Worm (Caenorhabditis elegans) whole organism, midembryonic: Measurements from ENCODE around the gene cbp-2.
A peak's percentile ranks its signal among the peaks of the same experiment; 100 is the strongest.

Experiments
- T22C8.4 ChIP-seq: fragments of 200-800 bp; sonication (Bioruptor generic); IDR thresholded peaks from 2 replicates; pipeline ENCODE4 v1.3.6; 2022; ENCODE audit warnings: missing genetic modification characterization, missing compliant biosample characterization
- cog-1 ChIP-seq: sonication (generic microtip); optimal IDR thresholded peaks from 2 replicates; lab custom pipeline; 2016; ENCODE audit warnings: missing genetic modification characterization, missing compliant biosample characterization
- flt-1 ChIP-seq: fragments of 200-800 bp; sonication (Bioruptor generic); IDR thresholded peaks from 2 replicates; pipeline ENCODE4 v1.3.6; 2022; ENCODE audit warnings: missing genetic modification characterization, missing compliant biosample characterization
- klf-2 ChIP-seq: fragments of 200-800 bp; sonication (Bioruptor generic); conservative IDR thresholded peaks from 2 replicates; pipeline ENCODE4 v1.3.6; 2022; ENCODE audit warnings: missing genetic modification reagents, missing genetic modification characterization, missing compliant biosample characterization
- med-1 ChIP-seq: sonication (generic microtip); optimal IDR thresholded peaks from 2 replicates; lab custom pipeline; 2017; ENCODE audit warnings: missing genetic modification characterization, mild to moderate bottlenecking, missing compliant biosample characterization, antibody characterized with exemption, missing genetic modification reagents; ENCODE audit not compliant: insufficient read depth
- ref-1 ChIP-seq: fragments of 200-800 bp; sonication (Bioruptor generic); conservative IDR thresholded peaks from 2 replicates; pipeline ENCODE4 v1.3.6; 2022; ENCODE audit warnings: missing genetic modification reagents, missing genetic modification characterization, missing compliant biosample characterization
- tab-1 ChIP-seq: fragments of 200-800 bp; sonication (Bioruptor generic); IDR thresholded peaks from 2 replicates; pipeline ENCODE4 v1.3.6; 2022; ENCODE audit warnings: missing genetic modification characterization, missing compliant biosample characterization
- ztf-23 ChIP-seq: fragments of 200-800 bp; sonication (Bioruptor generic); IDR thresholded peaks from 2 replicates; pipeline ENCODE4 v1.3.6; 2022; ENCODE audit warnings: missing genetic modification reagents, missing genetic modification characterization, missing compliant biosample characterization
- ztf-29 ChIP-seq: fragments of 200-800 bp; sonication (Bioruptor generic); IDR thresholded peaks from 2 replicates; pipeline ENCODE4 v1.3.6; 2022; ENCODE audit warnings: missing genetic modification reagents, missing genetic modification characterization, missing compliant biosample characterization

Gene cbp-2

DNA sequence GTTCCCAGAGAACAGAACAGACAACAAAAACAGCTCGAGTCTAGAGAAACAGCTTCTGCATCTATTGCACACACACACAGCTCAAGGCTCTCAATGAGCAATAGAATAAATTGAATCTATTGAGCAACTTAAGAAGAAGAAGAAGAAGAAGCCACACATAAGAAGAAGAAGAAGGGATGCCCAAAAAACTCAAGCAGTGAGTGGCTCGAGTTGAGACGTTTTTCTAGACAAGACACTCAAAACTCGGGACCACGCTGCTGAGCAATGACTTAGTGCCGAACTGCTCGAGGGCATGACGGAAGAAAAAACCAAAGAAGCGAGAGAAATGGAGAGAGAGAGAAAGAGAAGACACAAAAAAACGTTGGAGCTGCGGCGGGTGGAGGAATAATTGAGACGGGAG lies 17.7 kb upstream of the cbp-2 start:
- no peak for TF ChIP-seq ztf-29 (GFP tag; lab: Robert Waterston, UW)
- TF ChIP-seq ref-1 (GFP tag; lab: Robert Waterston, UW), result no peak
- no peak for TF ChIP-seq flt-1 (GFP tag; lab: Robert Waterston, UW)
- no peak for TF ChIP-seq tab-1 (GFP tag; lab: Robert Waterston, UW)

DNA sequence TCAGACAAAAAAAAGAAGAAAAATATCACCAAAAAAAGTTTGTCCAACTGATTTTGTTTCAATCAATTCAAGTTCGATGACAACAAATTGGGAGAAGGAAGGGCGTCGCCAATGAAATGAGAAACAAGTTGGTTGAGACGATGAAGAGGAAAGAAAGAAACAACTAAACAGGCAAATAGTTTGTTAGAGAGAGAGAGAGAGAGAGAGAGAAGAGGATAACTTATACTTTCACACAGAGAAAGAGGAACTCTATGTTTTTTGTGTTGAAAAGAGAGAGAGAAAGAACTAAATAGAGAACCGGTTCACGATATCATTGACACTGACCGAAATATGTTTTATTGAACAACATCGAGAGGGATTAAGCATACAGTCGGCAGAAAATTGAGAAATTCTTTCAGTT lies 15.4 kb upstream of the cbp-2 start:
- no peak for TF ChIP-seq cog-1 (tag; lab: Kevin White, UChicago)
- TF ChIP-seq flt-1 (GFP tag; lab: Robert Waterston, UW), result no peak
- no peak for TF ChIP-seq ref-1 (GFP tag; lab: Robert Waterston, UW)
- no peak for TF ChIP-seq klf-2 (GFP tag; lab: Robert Waterston, UW)
- no peak for TF ChIP-seq ztf-23 (GFP tag; lab: Robert Waterston, UW)
- TF ChIP-seq tab-1 (GFP tag; lab: Robert Waterston, UW), result no peak
- TF ChIP-seq ztf-29 (GFP tag; lab: Robert Waterston, UW), result no peak
- no peak for TF ChIP-seq med-1 (GFP tag; lab: Kevin White, UChicago)
- TF ChIP-seq T22C8.4 (GFP tag; lab: Robert Waterston, UW), result no peak

DNA sequence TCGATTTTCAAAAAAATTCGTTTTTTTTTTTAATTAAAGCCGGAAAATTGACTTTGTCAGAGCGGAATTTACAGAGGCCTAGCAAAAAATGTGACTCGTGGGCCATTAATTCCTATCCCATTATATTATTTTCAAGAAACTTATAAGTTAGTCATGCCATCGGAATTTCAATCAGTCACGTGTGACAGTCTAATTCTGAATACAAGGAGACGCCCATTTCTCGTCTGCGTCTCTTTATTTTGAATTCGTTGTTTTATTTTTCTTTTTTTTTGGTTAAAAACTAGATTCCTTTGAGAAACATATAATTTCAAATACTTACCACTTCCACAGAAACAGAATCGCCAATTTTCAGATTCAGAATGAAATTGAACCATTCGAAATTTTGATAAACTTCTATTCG lies 14.2 kb upstream of the cbp-2 start:
- TF ChIP-seq T22C8.4 (GFP tag; lab: Robert Waterston, UW) (no peak), med-1 (GFP tag; lab: Kevin White, UChicago) (no peak), cog-1 (tag; lab: Kevin White, UChicago) (no peak), tab-1 (GFP tag; lab: Robert Waterston, UW) (no peak), ref-1 (GFP tag; lab: Robert Waterston, UW) (no peak), ztf-23 (GFP tag; lab: Robert Waterston, UW) (no peak), flt-1 (GFP tag; lab: Robert Waterston, UW) (no peak), ztf-29 (GFP tag; lab: Robert Waterston, UW) (no peak), klf-2 (GFP tag; lab: Robert Waterston, UW) (no peak)

DNA sequence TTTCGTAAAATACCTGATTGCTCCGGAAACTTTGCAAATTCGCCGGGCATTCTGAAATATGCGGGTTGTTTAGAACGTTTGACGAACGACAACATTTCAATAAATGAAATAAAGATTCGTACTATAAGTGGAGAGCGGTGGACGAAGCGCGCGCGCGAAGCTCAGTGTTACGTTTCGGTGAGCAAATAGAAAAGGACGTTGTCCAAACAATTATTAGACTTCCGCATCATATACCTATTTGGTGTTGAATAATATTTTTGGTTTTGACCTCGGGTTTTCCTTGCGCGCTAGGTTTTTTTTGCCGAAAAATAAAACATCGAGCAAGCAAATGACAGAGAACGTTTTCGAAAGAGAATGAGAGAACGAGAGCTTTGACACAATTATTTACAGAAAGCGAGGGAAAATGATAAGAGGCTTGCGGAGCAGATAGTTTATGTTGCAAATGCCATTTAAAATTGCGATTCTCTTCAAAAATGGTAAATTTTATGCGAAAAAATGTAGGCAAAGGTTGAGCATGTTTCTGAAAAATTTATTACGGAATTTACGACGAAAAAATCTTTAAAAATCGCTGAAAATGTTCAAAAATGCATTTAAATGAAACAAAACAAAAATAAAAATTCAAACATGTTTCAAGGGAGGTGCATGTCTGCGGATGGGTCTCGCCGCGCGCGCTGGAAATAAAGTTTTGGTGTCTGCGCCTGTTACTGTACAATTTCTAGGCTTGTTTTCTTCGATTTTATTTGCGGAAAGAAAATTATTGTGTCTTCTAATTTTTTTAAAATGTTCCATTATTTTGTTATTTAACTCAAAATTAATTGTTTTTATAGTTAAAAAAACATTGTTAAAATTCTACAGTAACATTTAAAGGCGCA lies 12.1 kb upstream of the cbp-2 start, which contains the start of the genes cyld-1 and F40F12.9:
Gene cyld-1, minus strand, starts transcription at position 51 of the 872 bp plus-strand sequence.
Gene F40F12.9, plus strand, starts transcription at position 721 of the 872 bp plus-strand sequence.
- no peak for TF ChIP-seq ztf-23 (GFP tag; lab: Robert Waterston, UW)
- no peak for TF ChIP-seq flt-1 (GFP tag; lab: Robert Waterston, UW)
- TF ChIP-seq ztf-29 (GFP tag; lab: Robert Waterston, UW), result no peak
- no peak for TF ChIP-seq T22C8.4 (GFP tag; lab: Robert Waterston, UW)
- no peak for TF ChIP-seq cog-1 (tag; lab: Kevin White, UChicago)
- no peak for TF ChIP-seq med-1 (GFP tag; lab: Kevin White, UChicago)
- no peak for TF ChIP-seq ref-1 (GFP tag; lab: Robert Waterston, UW)
- no peak for TF ChIP-seq tab-1 (GFP tag; lab: Robert Waterston, UW)
- no peak for TF ChIP-seq klf-2 (GFP tag; lab: Robert Waterston, UW)

DNA sequence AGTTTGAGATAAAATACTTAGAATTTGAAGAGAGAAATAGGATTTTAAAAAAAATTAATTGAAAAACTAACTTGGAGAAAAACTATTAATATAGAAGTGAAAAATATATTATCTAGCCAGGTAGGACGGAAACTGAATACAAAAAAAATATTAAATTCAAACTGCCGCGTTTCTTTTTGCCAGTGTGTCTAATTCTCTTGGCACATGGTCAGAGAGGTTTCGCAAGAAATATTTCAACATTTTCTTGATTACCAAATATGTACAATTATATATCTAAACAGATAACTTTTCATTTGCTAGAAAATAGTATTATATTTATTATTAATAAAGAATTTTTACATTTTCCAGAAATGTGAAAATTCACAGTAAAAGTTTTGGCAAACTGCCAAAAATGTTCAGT lies 10.5 kb upstream of the cbp-2 start:
- TF ChIP-seq cog-1 (tag; lab: Kevin White, UChicago) (no peak), ztf-23 (GFP tag; lab: Robert Waterston, UW) (no peak), flt-1 (GFP tag; lab: Robert Waterston, UW) (no peak), T22C8.4 (GFP tag; lab: Robert Waterston, UW) (no peak), tab-1 (GFP tag; lab: Robert Waterston, UW) (no peak), med-1 (GFP tag; lab: Kevin White, UChicago) (no peak), klf-2 (GFP tag; lab: Robert Waterston, UW) (no peak), ref-1 (GFP tag; lab: Robert Waterston, UW) (no peak), ztf-29 (GFP tag; lab: Robert Waterston, UW) (no peak)

DNA sequence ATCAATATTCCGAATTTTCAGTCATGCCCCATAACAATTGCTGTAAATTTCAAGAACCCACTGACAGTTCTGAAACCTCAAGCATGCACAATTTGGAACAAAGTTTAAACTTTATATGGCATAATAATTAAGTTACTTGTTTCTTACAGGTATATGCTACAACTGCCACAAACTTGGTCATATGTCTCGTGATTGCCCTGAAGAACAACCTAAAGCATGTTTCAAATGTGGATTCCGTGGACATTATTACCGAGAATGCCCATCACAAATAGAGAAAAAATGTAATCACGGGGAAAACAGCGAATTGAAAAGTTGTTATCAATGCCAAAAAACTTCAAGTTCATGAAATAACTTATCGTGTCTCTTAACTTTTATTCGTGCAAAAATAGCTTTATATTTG lies 10.0 kb upstream of the cbp-2 start:
- 0 out of 2 replicates have a peak, but pooled peaks have one; percentile 9 for TF ChIP-seq ztf-23 (GFP tag; lab: Robert Waterston, UW)
- no peak for TF ChIP-seq T22C8.4 (GFP tag; lab: Robert Waterston, UW)

DNA sequence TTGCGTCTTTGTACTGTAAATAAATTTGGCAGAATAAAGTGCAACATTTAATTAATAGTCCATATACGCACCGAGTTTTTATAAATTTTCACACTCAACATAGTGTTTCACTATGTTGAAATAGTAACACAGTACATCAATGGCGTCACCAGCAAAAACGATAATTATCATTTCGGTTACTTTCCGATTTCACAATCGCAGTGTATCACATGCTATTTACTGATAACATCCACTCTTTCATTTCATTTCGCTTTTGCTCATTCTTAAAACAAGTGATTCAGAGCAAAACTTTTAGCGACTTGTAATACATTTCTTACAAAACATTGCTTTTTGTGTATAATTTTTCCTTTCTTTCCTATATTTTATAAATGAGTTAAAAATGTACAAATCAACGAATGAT lies 9.3 kb upstream of the cbp-2 start, which contains the start of gene cbp-3:
Gene cbp-3, plus strand, starts transcription at position 272 of the 400 bp plus-strand sequence.
- TF ChIP-seq tab-1 (GFP tag; lab: Robert Waterston, UW) (no peak), cog-1 (tag; lab: Kevin White, UChicago) (no peak), ref-1 (GFP tag; lab: Robert Waterston, UW) (no peak), ztf-29 (GFP tag; lab: Robert Waterston, UW) (no peak), ztf-23 (GFP tag; lab: Robert Waterston, UW) (no peak), T22C8.4 (GFP tag; lab: Robert Waterston, UW) (no peak), flt-1 (GFP tag; lab: Robert Waterston, UW) (no peak), klf-2 (GFP tag; lab: Robert Waterston, UW) (no peak), med-1 (GFP tag; lab: Kevin White, UChicago) (no peak)

DNA sequence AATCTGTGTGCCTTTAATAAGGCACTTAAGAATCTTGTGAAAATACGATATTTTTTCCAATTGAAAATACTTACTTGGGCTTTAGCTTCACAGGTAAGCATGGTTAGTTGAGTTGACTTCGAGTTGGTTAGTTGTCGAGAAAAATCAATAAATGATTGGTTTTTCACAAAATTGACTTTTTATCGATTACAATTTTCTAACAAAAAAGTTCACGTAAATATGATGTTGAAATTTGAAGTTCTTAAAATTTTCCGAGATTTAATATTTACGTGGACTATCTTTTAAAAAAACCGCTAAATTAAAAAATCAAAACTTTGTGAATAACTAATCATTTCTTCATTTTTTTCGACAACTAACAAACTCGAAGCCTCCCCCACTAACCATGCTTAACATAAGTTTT lies 2.2 kb upstream of the cbp-2 start, which contains the start of gene F40F12.3:
Gene F40F12.3, minus strand, starts transcription at position 101 of the 400 bp plus-strand sequence.
- no peak for TF ChIP-seq flt-1 (GFP tag; lab: Robert Waterston, UW)
- no peak for TF ChIP-seq ztf-23 (GFP tag; lab: Robert Waterston, UW)
- no peak for TF ChIP-seq cog-1 (tag; lab: Kevin White, UChicago)
- no peak for TF ChIP-seq ref-1 (GFP tag; lab: Robert Waterston, UW)

DNA sequence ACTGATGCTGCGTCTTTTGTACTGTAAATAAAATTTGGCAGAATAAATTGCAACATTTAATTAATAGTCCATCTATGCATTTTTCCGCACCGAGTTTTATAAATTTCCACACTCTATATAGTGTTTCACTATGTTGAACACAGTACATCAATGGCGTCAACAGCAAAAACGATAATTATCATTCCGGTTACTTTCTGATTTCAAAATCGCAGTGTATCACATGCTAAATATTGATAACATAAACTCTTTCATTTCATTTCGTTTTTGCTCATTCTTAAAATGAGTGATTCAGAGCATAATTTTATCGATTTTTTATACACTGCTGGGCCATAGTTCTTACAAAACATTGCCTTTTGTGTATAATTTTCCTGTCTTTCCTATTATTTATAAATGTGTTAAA lies 664 bp upstream of the cbp-2 start:
- TF ChIP-seq tab-1 (GFP tag; lab: Robert Waterston, UW), result no peak
- TF ChIP-seq ref-1 (GFP tag; lab: Robert Waterston, UW), result no peak
- no peak for TF ChIP-seq T22C8.4 (GFP tag; lab: Robert Waterston, UW)
- no peak for TF ChIP-seq med-1 (GFP tag; lab: Kevin White, UChicago)
- no peak for TF ChIP-seq ztf-23 (GFP tag; lab: Robert Waterston, UW)
- no peak for TF ChIP-seq ztf-29 (GFP tag; lab: Robert Waterston, UW)
- no peak for TF ChIP-seq cog-1 (tag; lab: Kevin White, UChicago)
- no peak for TF ChIP-seq flt-1 (GFP tag; lab: Robert Waterston, UW)
- TF ChIP-seq klf-2 (GFP tag; lab: Robert Waterston, UW), result no peak
